Worm (Caenorhabditis elegans): ENCODE data around the gene Y61B8B.3.

DNA sequence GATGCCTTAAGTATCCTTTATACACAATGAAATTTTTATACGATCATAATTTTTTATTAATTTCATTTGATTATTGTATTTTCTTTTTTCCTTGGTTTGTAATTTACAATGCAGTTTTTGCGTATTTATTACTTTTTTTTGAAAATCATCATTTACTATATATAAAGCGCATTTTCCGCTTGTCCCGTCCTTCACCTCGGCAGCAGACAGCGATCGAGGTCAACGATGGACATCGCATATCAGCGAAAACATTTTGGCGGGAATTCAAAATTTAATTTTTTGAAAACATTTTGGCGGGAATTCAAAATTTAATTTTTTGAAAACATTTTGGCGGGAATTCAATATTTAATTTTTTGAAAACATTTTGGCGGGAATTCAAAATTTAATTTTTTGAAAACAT is 4.4 kb downstream of the Y61B8B.3 start:
- TF ChIP-seq tab-1 (GFP tag; IDR thresholded peaks at IDR 0.05) (no peak), ztf-23 (GFP tag; IDR thresholded peaks at IDR 0.05) (no peak), flt-1 (GFP tag; IDR thresholded peaks at IDR 0.05) (no peak), med-1 (GFP tag; optimal IDR thresholded peaks at IDR 0.05; ENCODE audit: insufficient read depth) (no peak), ref-1 (GFP tag; conservative IDR thresholded peaks at IDR 0.05) (no peak), cog-1 (tag; optimal IDR thresholded peaks at IDR 0.05) (no peak), klf-2 (GFP tag; conservative IDR thresholded peaks at IDR 0.05) (no peak), ztf-29 (GFP tag; IDR thresholded peaks at IDR 0.05) (no peak), T22C8.4 (GFP tag; IDR thresholded peaks at IDR 0.05) (no peak)

All from whole organism, midembryonic.